In the genomic region with DNA sequence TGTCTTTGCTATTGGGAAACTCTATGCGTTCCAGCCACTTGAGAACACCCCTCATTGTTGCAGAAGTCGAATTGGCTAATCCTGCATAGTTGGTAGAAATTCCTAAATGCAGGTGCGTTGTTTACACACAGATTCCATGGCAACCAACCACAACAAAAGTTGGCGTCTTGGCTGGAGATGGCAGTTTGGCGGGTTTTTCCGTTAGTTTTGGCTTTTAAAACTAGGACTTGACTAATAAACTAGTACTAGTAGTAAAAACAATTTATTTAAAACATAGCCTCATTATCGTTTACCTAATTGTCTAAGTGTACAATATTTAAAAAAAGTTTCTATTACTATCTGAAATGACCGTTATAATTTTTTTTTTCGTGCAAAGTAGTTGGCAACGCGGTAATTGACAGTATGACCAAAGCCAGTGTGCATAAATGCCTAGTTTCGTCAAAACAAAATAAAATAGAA, we compare ENCODE assay signal across 1 fruit fly cellular context.
A peak's percentile ranks its signal among the peaks of the same experiment; 100 is the strongest.
TF ChIP-seq lines count a peak whose summit lies in the region.

TSS of gene Exo70 (plus strand) at position 413 of the 459 bp plus-strand sequence.

TF ChIP-seq in whole organism, embryonic, 481 proteins besides CTCF, POLR2A, EP300 and RAD21 (continued from another document and continues in another):
- TF ChIP-seq Six4 (GFP tag; optimal IDR thresholded peaks at IDR 0.05; lab: Kevin White, UChicago) (no peak), ci (GFP tag; IDR thresholded peaks at IDR 0.05; lab: Robert Waterston, UW) (no peak), eyg (GFP tag; optimal IDR thresholded peaks at IDR 0.05; lab: Kevin White, UChicago) (no peak), CG34422 (GFP tag; IDR thresholded peaks at IDR 0.05; lab: Robert Waterston, UW) (no peak), croc (GFP tag; conservative IDR thresholded peaks at IDR 0.05; lab: Robert Waterston, UW) (no peak), Dek (tag; optimal IDR thresholded peaks at IDR 0.05; lab: Kevin White, UChicago) (no peak), Rfx (GFP tag; IDR thresholded peaks at IDR 0.05; lab: Robert Waterston, UW) (peak; percentile 64), CG7963 (GFP tag; IDR thresholded peaks at IDR 0.05; lab: Robert Waterston, UW; ENCODE audit: partially characterized antibody) (no peak), Pdp1 (GFP tag; optimal IDR thresholded peaks at IDR 0.05; lab: Kevin White, UChicago) (no peak), HmgZ (tag; optimal IDR thresholded peaks at IDR 0.05; lab: Kevin White, UChicago) (no peak), Doc2 (GFP tag; IDR thresholded peaks at IDR 0.05; lab: Robert Waterston, UW) (no peak), CG10979 (tag; optimal IDR thresholded peaks at IDR 0.05; lab: Kevin White, UChicago) (peak; percentile 15), Lim3 (GFP tag; IDR thresholded peaks at IDR 0.05; lab: Robert Waterston, UW) (no peak), CG17359 (tag; optimal IDR thresholded peaks at IDR 0.05; lab: Kevin White, UChicago) (peak; percentile 63), CG17328 (GFP tag; IDR thresholded peaks at IDR 0.05; lab: Robert Waterston, UW) (no peak), NFAT (GFP tag; IDR thresholded peaks at IDR 0.05; lab: Robert Waterston, UW) (no peak), Meics (GFP tag; optimal IDR thresholded peaks at IDR 0.05; lab: Kevin White, UChicago) (no peak), dimm (GFP tag; IDR thresholded peaks at IDR 0.05; lab: Robert Waterston, UW) (no peak), gem (tag; optimal IDR thresholded peaks at IDR 0.05; lab: Kevin White, UChicago) (no peak), CG2889 (GFP tag; IDR thresholded peaks at IDR 0.05; lab: Robert Waterston, UW) (no peak), peb (GFP tag; IDR thresholded peaks at IDR 0.05; lab: Robert Waterston, UW) (no peak), pnt (GFP tag; optimal IDR thresholded peaks at IDR 0.05; lab: Kevin White, UChicago) (no peak), CG17829 (tag; optimal IDR thresholded peaks at IDR 0.05; lab: Kevin White, UChicago) (no peak), ab (GFP tag; optimal IDR thresholded peaks at IDR 0.05; lab: Kevin White, UChicago) (no peak), Bgb (GFP tag; IDR thresholded peaks at IDR 0.05; lab: Robert Waterston, UW; ENCODE audit: partially characterized antibody) (no peak), CG10366 (GFP tag; IDR thresholded peaks at IDR 0.05; lab: Robert Waterston, UW) (no peak), jing (GFP tag; optimal IDR thresholded peaks at IDR 0.05; lab: Kevin White, UChicago) (no peak), cato (GFP tag; optimal IDR thresholded peaks at IDR 0.05; lab: Kevin White, UChicago; ENCODE audit: borderline replicate concordance) (no peak), ap (GFP tag; IDR thresholded peaks at IDR 0.05; lab: Robert Waterston, UW) (no peak), row (GFP tag; IDR thresholded peaks at IDR 0.05; lab: Robert Waterston, UW) (peak; percentile 85), jigr1 (GFP tag; IDR thresholded peaks at IDR 0.05; lab: Robert Waterston, UW) (no peak), CG32772 (GFP tag; IDR thresholded peaks at IDR 0.05; lab: Robert Waterston, UW) (peak; percentile 64), CG16815 (GFP tag; optimal IDR thresholded peaks at IDR 0.05; lab: Kevin White, UChicago) (no peak), gsb (GFP tag; IDR thresholded peaks at IDR 0.05; lab: Robert Waterston, UW) (no peak), Ssrp (tag; optimal IDR thresholded peaks at IDR 0.05; lab: Kevin White, UChicago) (no peak), dysf (GFP tag; IDR thresholded peaks at IDR 0.05; lab: Robert Waterston, UW) (no peak), CG8290 (GFP tag; optimal IDR thresholded peaks at IDR 0.05; lab: Kevin White, UChicago) (no peak), CG8290 (tag; optimal IDR thresholded peaks at IDR 0.05; lab: Kevin White, UChicago) (no peak), CG13894 (tag; optimal IDR thresholded peaks at IDR 0.05; lab: Kevin White, UChicago) (no peak), CG11456 (GFP tag; IDR thresholded peaks at IDR 0.05; lab: Robert Waterston, UW) (no peak), luna (GFP tag; optimal IDR thresholded peaks at IDR 0.05; lab: Kevin White, UChicago) (no peak), CG9727 (GFP tag; optimal IDR thresholded peaks at IDR 0.05; lab: Kevin White, UChicago) (peak; percentile 4), nmo (GFP tag; optimal IDR thresholded peaks at IDR 0.05; lab: Kevin White, UChicago) (peak; percentile 65), CG5245 (GFP tag; optimal IDR thresholded peaks at IDR 0.05; lab: Kevin White, UChicago) (no peak), nerfin-1 (tag; optimal IDR thresholded peaks at IDR 0.05; lab: Kevin White, UChicago) (peak; percentile 84), Camta (GFP tag; optimal IDR thresholded peaks at IDR 0.05; lab: Kevin White, UChicago) (no peak), seq (GFP tag; IDR thresholded peaks at IDR 0.05; lab: Robert Waterston, UW) (no peak), CG12236 (GFP tag; optimal IDR thresholded peaks at IDR 0.05; lab: Kevin White, UChicago) (no peak), CG7372 (GFP tag; IDR thresholded peaks at IDR 0.05; lab: Robert Waterston, UW) (no peak), CG18619 (GFP tag; optimal IDR thresholded peaks at IDR 0.05; lab: Kevin White, UChicago) (no peak), CG2116 (GFP tag; optimal IDR thresholded peaks at IDR 0.05; lab: Kevin White, UChicago) (peak; percentile 66), CrebB (tag; optimal IDR thresholded peaks at IDR 0.05; lab: Kevin White, UChicago) (no peak), HHEX (GFP tag; optimal IDR thresholded peaks at IDR 0.05; lab: Kevin White, UChicago) (no peak), chif (GFP tag; optimal IDR thresholded peaks at IDR 0.05; lab: Kevin White, UChicago) (no peak), yki (optimal IDR thresholded peaks at IDR 0.05; lab: Kevin White, UChicago) (no peak), B-H2 (GFP tag; optimal IDR thresholded peaks at IDR 0.05; lab: Kevin White, UChicago) (no peak), mld (GFP tag; IDR thresholded peaks at IDR 0.05; lab: Robert Waterston, UW; ENCODE audit: partially characterized antibody) (no peak), Eip74EF (GFP tag; optimal IDR thresholded peaks at IDR 0.05; lab: Kevin White, UChicago) (no peak), D (optimal IDR thresholded peaks at IDR 0.05; lab: Kevin White, UChicago) (no peak), D (GFP tag; optimal IDR thresholded peaks at IDR 0.05; lab: Kevin White, UChicago) (no peak), CG12104 (GFP tag; optimal IDR thresholded peaks at IDR 0.05; lab: Kevin White, UChicago) (no peak), Myb (GFP tag; optimal IDR thresholded peaks at IDR 0.05; lab: Kevin White, UChicago) (peak; percentile 94), CHES-1-like (GFP tag; optimal IDR thresholded peaks at IDR 0.05; lab: Kevin White, UChicago) (peak; percentile 49), CG8388 (GFP tag; optimal IDR thresholded peaks at IDR 0.05; lab: Kevin White, UChicago) (no peak), unc-4 (GFP tag; IDR thresholded peaks at IDR 0.05; lab: Robert Waterston, UW; ENCODE audit: partially characterized antibody) (no peak), pfk (GFP tag; optimal IDR thresholded peaks at IDR 0.05; lab: Kevin White, UChicago) (no peak), tap (tag; optimal IDR thresholded peaks at IDR 0.05; lab: Kevin White, UChicago) (no peak), HmgD (GFP tag; optimal IDR thresholded peaks at IDR 0.05; lab: Kevin White, UChicago) (no peak), CG5953 (GFP tag; IDR thresholded peaks at IDR 0.05; lab: Robert Waterston, UW) (no peak), NfI (GFP tag; optimal IDR thresholded peaks at IDR 0.05; lab: Kevin White, UChicago) (no peak), Neu2 (GFP tag; optimal IDR thresholded peaks at IDR 0.05; lab: Kevin White, UChicago; ENCODE audit: borderline replicate concordance) (no peak), Chrac-16 (GFP tag; optimal IDR thresholded peaks at IDR 0.05; lab: Kevin White, UChicago) (no peak), Oli (tag; optimal IDR thresholded peaks at IDR 0.05; lab: Kevin White, UChicago) (no peak), danr (GFP tag; IDR thresholded peaks at IDR 0.05; lab: Robert Waterston, UW) (no peak), CG6654 (GFP tag; optimal IDR thresholded peaks at IDR 0.05; lab: Kevin White, UChicago) (no peak), CG12219 (GFP tag; optimal IDR thresholded peaks at IDR 0.05; lab: Kevin White, UChicago) (no peak), exex (tag; optimal IDR thresholded peaks at IDR 0.05; lab: Kevin White, UChicago) (no peak), wdn (GFP tag; IDR thresholded peaks at IDR 0.05; lab: Robert Waterston, UW) (no peak), Blimp-1 (GFP tag; optimal IDR thresholded peaks at IDR 0.05; lab: Kevin White, UChicago) (no peak), Nf-YA (GFP tag; IDR thresholded peaks at IDR 0.05; lab: Robert Waterston, UW) (no peak), vnd (GFP tag; IDR thresholded peaks at IDR 0.05; lab: Robert Waterston, UW; ENCODE audit: partially characterized antibody) (no peak), HLHmδ (GFP tag; optimal IDR thresholded peaks at IDR 0.05; lab: Kevin White, UChicago) (no peak), her (GFP tag; optimal IDR thresholded peaks at IDR 0.05; lab: Kevin White, UChicago) (no peak), CG3838 (GFP tag; optimal IDR thresholded peaks at IDR 0.05; lab: Kevin White, UChicago) (no peak), NC2β (GFP tag; optimal IDR thresholded peaks at IDR 0.05; lab: Kevin White, UChicago) (no peak), trh (GFP tag; optimal IDR thresholded peaks at IDR 0.05; lab: Kevin White, UChicago) (no peak), ind (GFP tag; optimal IDR thresholded peaks at IDR 0.05; lab: Kevin White, UChicago) (no peak), CG10147 (GFP tag; optimal IDR thresholded peaks at IDR 0.05; lab: Kevin White, UChicago) (no peak), CG9817 (tag; optimal IDR thresholded peaks at IDR 0.05; lab: Kevin White, UChicago) (no peak), Fer3 (tag; optimal IDR thresholded peaks at IDR 0.05; lab: Kevin White, UChicago) (no peak), Doc3 (GFP tag; IDR thresholded peaks at IDR 0.05; lab: Robert Waterston, UW; ENCODE audit: partially characterized antibody) (no peak), lov (optimal IDR thresholded peaks at IDR 0.05; lab: Kevin White, UChicago) (no peak), lov (GFP tag; IDR thresholded peaks at IDR 0.05; lab: Robert Waterston, UW) (no peak), wor (GFP tag; IDR thresholded peaks at IDR 0.05; lab: Robert Waterston, UW) (no peak), CG15696 (tag; optimal IDR thresholded peaks at IDR 0.05; lab: Kevin White, UChicago) (no peak), BEAF-32 (GFP tag; optimal IDR thresholded peaks at IDR 0.05; lab: Kevin White, UChicago) (peak; percentile 43), hb (GFP tag; IDR thresholded peaks at IDR 0.05; lab: Robert Waterston, UW; ENCODE audit: partially characterized antibody) (no peak), Sry-β (GFP tag; optimal IDR thresholded peaks at IDR 0.05; lab: Kevin White, UChicago) (peak; percentile 95), gcm2 (GFP tag; optimal IDR thresholded peaks at IDR 0.05; lab: Kevin White, UChicago) (no peak), ATbp (GFP tag; optimal IDR thresholded peaks at IDR 0.05; lab: Kevin White, UChicago) (no peak), CG17912 (GFP tag; optimal IDR thresholded peaks at IDR 0.05; lab: Kevin White, UChicago) (no peak), odd (GFP tag; optimal IDR thresholded peaks at IDR 0.05; lab: Kevin White, UChicago) (no peak), CG12155 (GFP tag; optimal IDR thresholded peaks at IDR 0.05; lab: Kevin White, UChicago) (peak; percentile 11), Kr (GFP tag; optimal IDR thresholded peaks at IDR 0.05; lab: Kevin White, UChicago) (no peak), psq (GFP tag; optimal IDR thresholded peaks at IDR 0.05; lab: Kevin White, UChicago) (no peak), chm (GFP tag; IDR thresholded peaks at IDR 0.05; lab: Robert Waterston, UW) (no peak), CG6272 (GFP tag; IDR thresholded peaks at IDR 0.05; lab: Robert Waterston, UW) (no peak), CG9609 (GFP tag; optimal IDR thresholded peaks at IDR 0.05; lab: Kevin White, UChicago) (no peak), CG8281 (tag; optimal IDR thresholded peaks at IDR 0.05; lab: Kevin White, UChicago) (peak; percentile 42), NC2α (GFP tag; optimal IDR thresholded peaks at IDR 0.05; lab: Kevin White, UChicago) (no peak), ssp (GFP tag; IDR thresholded peaks at IDR 0.05; lab: Robert Waterston, UW) (no peak), Dll (GFP tag; IDR thresholded peaks at IDR 0.05; lab: Robert Waterston, UW; ENCODE audit: partially characterized antibody) (no peak), CG4617 (GFP tag; optimal IDR thresholded peaks at IDR 0.05; lab: Kevin White, UChicago; ENCODE audit: borderline replicate concordance) (peak; percentile 48), bowl (GFP tag; IDR thresholded peaks at IDR 0.05; lab: Robert Waterston, UW) (no peak), CG11247 (GFP tag; IDR thresholded peaks at IDR 0.05; lab: Robert Waterston, UW) (no peak), Gsc (GFP tag; IDR thresholded peaks at IDR 0.05; lab: Robert Waterston, UW) (no peak), CG7987 (GFP tag; optimal IDR thresholded peaks at IDR 0.05; lab: Kevin White, UChicago) (no peak), Taf1 (GFP tag; IDR thresholded peaks at IDR 0.05; lab: Robert Waterston, UW) (no peak), CG2129 (GFP tag; IDR thresholded peaks at IDR 0.05; lab: Robert Waterston, UW; ENCODE audit: partially characterized antibody) (no peak), BtbVII (GFP tag; optimal IDR thresholded peaks at IDR 0.05; lab: Kevin White, UChicago) (no peak), Hr51 (GFP tag; optimal IDR thresholded peaks at IDR 0.05; lab: Kevin White, UChicago) (no peak), CG4707 (GFP tag; optimal IDR thresholded peaks at IDR 0.05; lab: Kevin White, UChicago) (no peak), MESR4 (GFP tag; optimal IDR thresholded peaks at IDR 0.05; lab: Kevin White, UChicago) (no peak), YL-1 (GFP tag; optimal IDR thresholded peaks at IDR 0.05; lab: Kevin White, UChicago) (peak; percentile 38), CG15601 (tag; optimal IDR thresholded peaks at IDR 0.05; lab: Kevin White, UChicago) (no peak), gce (GFP tag; IDR thresholded peaks at IDR 0.05; lab: Robert Waterston, UW) (no peak), CG8944 (GFP tag; optimal IDR thresholded peaks at IDR 0.05; lab: Kevin White, UChicago) (no peak), NK7.1 (GFP tag; optimal IDR thresholded peaks at IDR 0.05; lab: Kevin White, UChicago) (no peak), chn (GFP tag; optimal IDR thresholded peaks at IDR 0.05; lab: Kevin White, UChicago) (no peak), pzg (GFP tag; optimal IDR thresholded peaks at IDR 0.05; lab: Kevin White, UChicago) (peak; percentile 51), Optix (GFP tag; IDR thresholded peaks at IDR 0.05; lab: Robert Waterston, UW) (no peak), kay (GFP tag; optimal IDR thresholded peaks at IDR 0.05; lab: Kevin White, UChicago) (no peak), MTF-1 (GFP tag; optimal IDR thresholded peaks at IDR 0.05; lab: Kevin White, UChicago; ENCODE audit: borderline replicate concordance) (no peak), CG3163 (GFP tag; optimal IDR thresholded peaks at IDR 0.05; lab: Kevin White, UChicago) (no peak)
